Fruit fly (Drosophila melanogaster) whole organism, wandering third instar larva: Measurements from ENCODE around the gene BRWD3.

Experiments used
- Abd-B ChIP-seq: fragments of >200 bp; optimal IDR thresholded peaks from 2 replicates; lab custom pipeline; 2017; ENCODE audit warnings: missing biosample characterization, missing genetic modification characterization
- CG32264 ChIP-seq: fragments of 200-800 bp; sonication (Bioruptor generic); optimal IDR thresholded peaks from 2 replicates; lab custom pipeline; 2016; ENCODE audit warnings: missing biosample characterization, missing genetic modification characterization
- CG9705 ChIP-seq: fragments of 200-800 bp; sonication (Bioruptor generic); optimal IDR thresholded peaks from 2 replicates; lab custom pipeline; 2018; ENCODE audit warnings: missing biosample characterization, mild to moderate bottlenecking, missing genetic modification characterization
- Dfd ChIP-seq: fragments of >200 bp; optimal IDR thresholded peaks from 2 replicates; lab custom pipeline; 2017; ENCODE audit warnings: missing biosample characterization, missing genetic modification characterization
- Dif ChIP-seq: fragments of 200-275, 200-300 bp; sonication (Bioruptor generic); optimal IDR thresholded peaks from 2 replicates; lab custom pipeline; 2018; ENCODE audit warnings: missing biosample characterization, missing genetic modification characterization; ENCODE audit not compliant: partially characterized antibody
- GATAd ChIP-seq: sonication (Bioruptor generic); optimal IDR thresholded peaks from 2 replicates; lab custom pipeline; 2016; ENCODE audit warnings: missing biosample characterization, missing genetic modification characterization
- HLH106 ChIP-seq: fragments of 200-800 bp; optimal IDR thresholded peaks from 3 replicates; lab custom pipeline; 2019; ENCODE audit warnings: missing biosample characterization, mild to moderate bottlenecking, missing genetic modification characterization, moderate library complexity
- Hnf4 ChIP-seq: fragments of 200-800 bp; sonication (Bioruptor generic); optimal IDR thresholded peaks from 2 replicates; lab custom pipeline; 2016; ENCODE audit warnings: missing biosample characterization, mild to moderate bottlenecking, missing genetic modification characterization
- Hr78 ChIP-seq: fragments of >200 bp; optimal IDR thresholded peaks from 2 replicates; lab custom pipeline; 2017; ENCODE audit warnings: missing biosample characterization, missing genetic modification characterization
- Hr83 ChIP-seq: fragments of 200-300 bp; sonication (Bioruptor generic); optimal IDR thresholded peaks from 2 replicates; lab custom pipeline; 2016; ENCODE audit warnings: missing biosample characterization, mild to moderate bottlenecking, missing genetic modification characterization, moderate library complexity; ENCODE audit not compliant: poor library complexity, severe bottlenecking
- Jra ChIP-seq: sonication (Bioruptor generic); optimal IDR thresholded peaks from 2 replicates; lab custom pipeline; 2016; ENCODE audit warnings: missing biosample characterization, missing genetic modification characterization
- Mio ChIP-seq: sonication (Bioruptor generic); optimal IDR thresholded peaks from 2 replicates; lab custom pipeline; 2016; ENCODE audit warnings: missing biosample characterization, missing genetic modification characterization
- Myc ChIP-seq: fragments of >200 bp; optimal IDR thresholded peaks from 2 replicates; lab custom pipeline; 2017
- N ChIP-seq: fragments of >200 bp; optimal IDR thresholded peaks from 2 replicates; lab custom pipeline; 2018; ENCODE audit warnings: missing biosample characterization, missing external identifiers, missing genetic modification characterization
- OdsH ChIP-seq: fragments of 200-800 bp; sonication (Bioruptor generic); optimal IDR thresholded peaks from 2 replicates; lab custom pipeline; 2016; ENCODE audit warnings: missing biosample characterization, mild to moderate bottlenecking, missing genetic modification characterization
- Rel ChIP-seq, 2 experiments: fragments of 200-800 bp; sonication (Bioruptor generic) in 1 of 2; optimal IDR thresholded peaks; 2 replicates in 1 of 2; 3 replicates in 1 of 2; lab custom pipeline; 2016 to 2019; ENCODE audit warnings: mild to moderate bottlenecking in 2 of 2, missing biosample characterization in 2 of 2, missing genetic modification characterization in 2 of 2, moderate library complexity in 1 of 2
- Sp1 ChIP-seq: fragments of 200-800 bp; sonication (Bioruptor generic); optimal IDR thresholded peaks from 3 replicates; lab custom pipeline; 2019; ENCODE audit warnings: missing biosample characterization, mild to moderate bottlenecking, missing genetic modification characterization, moderate library complexity
- Vsx2 ChIP-seq: fragments of 200-300, 225-300 bp; sonication (Bioruptor generic); optimal IDR thresholded peaks from 2 replicates; lab custom pipeline; 2018; ENCODE audit warnings: missing biosample characterization, missing genetic modification characterization; ENCODE audit not compliant: partially characterized antibody
- br ChIP-seq: fragments of 200-800 bp; sonication (Bioruptor generic); optimal IDR thresholded peaks from 2 replicates; lab custom pipeline; 2016; ENCODE audit warnings: missing biosample characterization, missing genetic modification characterization
- dl ChIP-seq, 2 experiments: fragments of 175-275, 200-275 bp in 1 of 2; fragments of 200-275 bp in 1 of 2; sonication (Bioruptor generic); optimal IDR thresholded peaks; lab custom pipeline; 2018; ENCODE audit warnings: mild to moderate bottlenecking in 2 of 2, missing biosample characterization in 2 of 2, missing genetic modification characterization in 2 of 2, moderate library complexity in 2 of 2; ENCODE audit not compliant: partially characterized antibody in 2 of 2, insufficient read depth in 1 of 2
- dmrt93B ChIP-seq: fragments of 200-800 bp; sonication (Bioruptor generic); optimal IDR thresholded peaks from 2 replicates; lab custom pipeline; 2018; ENCODE audit warnings: missing biosample characterization, mild to moderate bottlenecking, missing genetic modification characterization
- dsf ChIP-seq: sonication (Bioruptor generic); optimal IDR thresholded peaks from 2 replicates; lab custom pipeline; 2016; ENCODE audit warnings: missing biosample characterization, missing genetic modification characterization, borderline replicate concordance
- ey ChIP-seq: fragments of 200-800 bp; sonication (Bioruptor generic); optimal IDR thresholded peaks from 2 replicates; lab custom pipeline; 2016; ENCODE audit warnings: missing biosample characterization, missing genetic modification characterization
- foxo ChIP-seq, 2 experiments: fragments of 200-800 bp; sonication (Bioruptor generic); optimal IDR thresholded peaks; 2 replicates in 1 of 2; 3 replicates in 1 of 2; lab custom pipeline; 2016 to 2017; ENCODE audit warnings: missing biosample characterization in 2 of 2, missing genetic modification characterization in 2 of 2
- fru ChIP-seq: fragments of 200-800 bp; sonication (Bioruptor generic); optimal IDR thresholded peaks from 3 replicates; lab custom pipeline; 2016; ENCODE audit warnings: missing biosample characterization, mild to moderate bottlenecking, missing genetic modification characterization
- h ChIP-seq: fragments of 200-800 bp; sonication (Bioruptor generic); optimal IDR thresholded peaks from 3 replicates; lab custom pipeline; 2016; ENCODE audit warnings: missing biosample characterization, mild to moderate bottlenecking, missing genetic modification characterization
- jim ChIP-seq: fragments of 175-275, 200-325 bp; sonication (Bioruptor generic); optimal IDR thresholded peaks from 2 replicates; lab custom pipeline; 2016; ENCODE audit warnings: missing biosample characterization, mild to moderate bottlenecking, missing genetic modification characterization
- lola ChIP-seq: fragments of >200 bp; optimal IDR thresholded peaks from 2 replicates; lab custom pipeline; 2017; ENCODE audit warnings: missing biosample characterization, missing genetic modification characterization
- pan ChIP-seq: fragments of >200 bp; optimal IDR thresholded peaks from 2 replicates; lab custom pipeline; 2017
- psq ChIP-seq: fragments of 200-800 bp; sonication (Bioruptor generic); optimal IDR thresholded peaks from 3 replicates; lab custom pipeline; 2017; ENCODE audit warnings: missing biosample characterization, mild to moderate bottlenecking, missing genetic modification characterization, moderate library complexity
- rgr ChIP-seq: fragments of 200-800 bp; sonication (Bioruptor generic); optimal IDR thresholded peaks from 3 replicates; lab custom pipeline; 2016; ENCODE audit warnings: missing biosample characterization, mild to moderate bottlenecking, missing genetic modification characterization
- sage ChIP-seq: fragments of 200-800 bp; sonication (Bioruptor generic); optimal IDR thresholded peaks from 2 replicates; lab custom pipeline; 2016; ENCODE audit warnings: missing biosample characterization, mild to moderate bottlenecking, missing genetic modification characterization
- sv ChIP-seq: fragments of 200-800 bp; sonication (Bioruptor generic); optimal IDR thresholded peaks from 3 replicates; lab custom pipeline; 2016; ENCODE audit warnings: missing biosample characterization, missing genetic modification characterization
- tai ChIP-seq: sonication (Bioruptor generic); optimal IDR thresholded peaks from 2 replicates; lab custom pipeline; 2016; ENCODE audit warnings: missing biosample characterization, missing genetic modification characterization
- usp ChIP-seq: fragments of >200 bp; optimal IDR thresholded peaks from 2 replicates; lab custom pipeline; 2017; ENCODE audit warnings: missing biosample characterization, missing genetic modification characterization
- woc ChIP-seq: sonication (Bioruptor generic); optimal IDR thresholded peaks from 2 replicates; lab custom pipeline; 2016; ENCODE audit warnings: missing biosample characterization, mild to moderate bottlenecking, missing genetic modification characterization

The BRWD3 gene

dm6 chr3R:24287157-24287556 lies 31.6 kb upstream of the BRWD3 start:
- TF ChIP-seq pan (lab: Kevin White, UChicago) (no peak), Hnf4 (GFP tag; lab: Kevin White, UChicago) (peak; percentile 27), Dfd (GFP tag; lab: Kevin White, UChicago) (no peak)

- TF ChIP-seq br (GFP tag; lab: Kevin White, UChicago) (peak; percentile 77), sv (GFP tag; lab: Kevin White, UChicago) (peak; percentile 54), Jra (no peak), HLH106 (peak; percentile 69), Dif (GFP tag; lab: Kevin White, UChicago) (no peak), dmrt93B (GFP tag; lab: Kevin White, UChicago) (peak; percentile 75), Myc (no peak), psq (GFP tag; lab: Kevin White, UChicago) (peak; percentile 5), OdsH (GFP tag; lab: Kevin White, UChicago) (peak; percentile 63), Sp1 (peak; percentile 72), h (GFP tag; lab: Kevin White, UChicago) (peak; percentile 70), sage (peak; percentile 10), Hnf4 (GFP tag; lab: Kevin White, UChicago) (peak; percentile 52), dsf (GFP tag; lab: Kevin White, UChicago) (peak; percentile 2), Abd-B (no peak), pan (lab: Kevin White, UChicago) (no peak), CG9705 (GFP tag; lab: Kevin White, UChicago) (peak; percentile 87), Hr83 (GFP tag; lab: Kevin White, UChicago) (peak; percentile 54), Rel (GFP tag; optimal IDR thresholded peaks at IDR 0.05; lab: Kevin White, UChicago) (no peak), Rel (tag; optimal IDR thresholded peaks at IDR 0.05; lab: Kevin White, UChicago) (peak; percentile 65), rgr (peak; percentile 88), ey (GFP tag; lab: Kevin White, UChicago) (peak; percentile 25), N (GFP tag; lab: Kevin White, UChicago) (no peak), foxo (GFP tag; optimal IDR thresholded peaks at IDR 0.05; lab: Kevin White, UChicago) (peak in 1 of 2 experiments; percentile 59), Vsx2 (GFP tag; lab: Kevin White, UChicago) (peak; percentile 98)
Observed at dm6 chr3R:24289768-24290349, 28.9 kb upstream of the BRWD3 start, which contains the start of the genes CG34290 and Uck. TSS of gene CG34290 (minus strand) at chr3R:24289818. TSS of gene Uck (plus strand) at chr3R:24290172.

DNA sequence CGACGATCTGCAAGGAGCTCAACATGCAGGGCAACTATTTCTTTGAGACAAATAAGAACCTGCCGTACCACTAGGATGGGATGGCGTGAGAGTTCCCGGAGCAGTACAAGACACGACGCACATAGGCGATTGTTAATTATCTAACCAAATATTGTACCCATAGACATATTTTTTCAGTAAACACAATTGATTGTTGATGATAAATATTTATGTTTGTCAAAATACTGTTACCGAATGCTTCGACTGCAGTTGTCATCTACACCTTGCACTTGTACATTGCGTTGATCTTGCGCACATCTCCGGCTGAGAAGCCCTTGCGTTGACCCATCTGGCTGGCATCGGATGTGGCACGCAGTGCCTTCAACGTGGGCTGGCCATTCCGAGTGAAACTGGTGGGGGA lies 25.6 kb upstream of the BRWD3 start:
- TF ChIP-seq Jra: no peak

- TF ChIP-seq CG9705 (GFP tag; lab: Kevin White, UChicago): no peak
Observed at dm6 chr3R:24294299-24294698, 24.5 kb upstream of the BRWD3 start, which contains the start of gene CG5715. TSS of gene CG5715 (minus strand) at chr3R:24294399.

DNA sequence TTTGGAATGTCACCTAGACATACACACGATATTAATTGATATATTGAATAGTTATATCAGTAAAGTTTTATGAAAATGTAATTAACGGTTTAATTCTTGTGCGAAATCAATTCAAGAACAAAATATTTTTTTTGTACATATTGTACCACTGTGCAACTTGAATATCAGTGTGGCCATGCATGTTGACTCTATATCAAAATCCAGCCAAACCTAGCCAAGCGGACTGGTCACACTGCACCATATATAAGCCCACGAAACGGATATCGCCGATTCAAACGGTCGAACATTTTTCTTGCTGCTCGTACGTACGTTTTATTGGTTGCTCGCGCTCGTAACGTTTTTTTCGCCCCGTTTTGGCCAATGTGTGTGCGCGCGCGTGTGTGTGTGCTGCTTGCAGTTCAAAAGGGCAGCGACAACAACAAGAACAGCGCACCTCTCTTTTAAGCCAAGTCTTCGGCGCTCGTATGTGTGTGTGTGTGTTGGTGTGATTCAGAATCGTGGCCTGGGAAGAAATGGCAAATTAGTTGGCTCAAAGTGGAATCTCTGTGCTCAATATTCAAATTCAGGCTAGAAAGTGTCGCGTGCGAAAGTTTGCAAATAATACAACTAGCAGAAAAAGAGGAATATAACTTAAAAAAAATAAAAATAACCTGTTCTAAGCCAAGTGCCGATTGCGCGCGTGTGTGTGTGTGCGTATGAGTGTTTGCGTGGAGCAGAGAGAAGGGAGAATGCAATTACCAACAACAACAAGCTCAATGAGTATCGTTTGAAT lies 23.8 kb upstream of the BRWD3 start, which contains the start of gene crb:
TSS of gene crb (plus strand) at position 295 of the 772 bp plus-strand sequence.
- TF ChIP-seq jim (GFP tag; lab: Kevin White, UChicago) (peak; percentile 39), usp (GFP tag; lab: Kevin White, UChicago) (no peak), foxo (GFP tag; optimal IDR thresholded peaks at IDR 0.05; lab: Kevin White, UChicago) (peak in 1 of 2 experiments; percentile 69), sage (no peak), fru (GFP tag; lab: Kevin White, UChicago) (peak; percentile 61), Rel (GFP tag; optimal IDR thresholded peaks at IDR 0.05; lab: Kevin White, UChicago) (no peak), Rel (tag; optimal IDR thresholded peaks at IDR 0.05; lab: Kevin White, UChicago) (peak; percentile 66), psq (GFP tag; lab: Kevin White, UChicago) (no peak), Dfd (GFP tag; lab: Kevin White, UChicago) (no peak), dl (GFP tag; optimal IDR thresholded peaks at IDR 0.05; lab: Kevin White, UChicago; ENCODE audit: insufficient read depth in 1 of 2, partially characterized antibody in 2 of 2) (no peak), lola (GFP tag; lab: Kevin White, UChicago) (no peak), pan (lab: Kevin White, UChicago) (no peak), sv (GFP tag; lab: Kevin White, UChicago) (peak; percentile 37), CG32264 (GFP tag; lab: Kevin White, UChicago) (no peak), Hr78 (GFP tag; lab: Kevin White, UChicago) (no peak), tai (GFP tag; lab: Kevin White, UChicago) (no peak), dmrt93B (GFP tag; lab: Kevin White, UChicago) (no peak), HLH106 (peak; percentile 43), Mio (no peak), CG9705 (GFP tag; lab: Kevin White, UChicago) (peak; percentile 14), br (GFP tag; lab: Kevin White, UChicago) (peak; percentile 68), woc (GFP tag; lab: Kevin White, UChicago) (no peak), Hr83 (GFP tag; lab: Kevin White, UChicago) (peak; percentile 80), dsf (GFP tag; lab: Kevin White, UChicago) (no peak), Abd-B (no peak), rgr (peak; percentile 67), GATAd (GFP tag; lab: Kevin White, UChicago) (no peak), Sp1 (peak; percentile 54), Dif (GFP tag; lab: Kevin White, UChicago) (peak; percentile 60), Jra (peak; percentile 45), ey (GFP tag; lab: Kevin White, UChicago) (peak; percentile 43)
